In genomic region chrX:13630290-13630900, dm6 we compare ENCODE assay signal across 1 fruit fly cellular context.
TF ChIP-seq lines count a peak whose summit lies in the region.

No protein-coding gene starts in this region.

TF ChIP-seq in whole organism, embryonic, 481 proteins besides CTCF, POLR2A, EP300 and RAD21 (continued from another document):
- no peak for TF ChIP-seq CG7271 (tag; optimal IDR thresholded peaks at IDR 0.05; lab: Kevin White, UChicago)
- no peak for TF ChIP-seq CG9797 (GFP tag; optimal IDR thresholded peaks at IDR 0.05; lab: Kevin White, UChicago)
- TF ChIP-seq fd64A (GFP tag; optimal IDR thresholded peaks at IDR 0.05; lab: Kevin White, UChicago): no peak
- no peak for TF ChIP-seq disco-r (GFP tag; optimal IDR thresholded peaks at IDR 0.05; lab: Kevin White, UChicago)
- TF ChIP-seq sd (tag; optimal IDR thresholded peaks at IDR 0.05; lab: Kevin White, UChicago): no peak
- TF ChIP-seq croc (GFP tag; conservative IDR thresholded peaks at IDR 0.05; lab: Robert Waterston, UW): no peak
- TF ChIP-seq lilli (GFP tag; optimal IDR thresholded peaks at IDR 0.05; lab: Kevin White, UChicago): peak; percentile 20
- no peak for TF ChIP-seq caup (GFP tag; optimal IDR thresholded peaks at IDR 0.05; lab: Kevin White, UChicago; ENCODE audit: severe bottlenecking)
- TF ChIP-seq pfk (GFP tag; optimal IDR thresholded peaks at IDR 0.05; lab: Kevin White, UChicago): no peak
- TF ChIP-seq dysf (GFP tag; IDR thresholded peaks at IDR 0.05; lab: Robert Waterston, UW): 0 out of 3 replicates have a peak, but pooled peaks have one; percentile 30
- TF ChIP-seq jigr1 (GFP tag; IDR thresholded peaks at IDR 0.05; lab: Robert Waterston, UW): no peak
- TF ChIP-seq CG1603 (tag; optimal IDR thresholded peaks at IDR 0.05; lab: Kevin White, UChicago): peak; percentile 45
- TF ChIP-seq grau (tag; optimal IDR thresholded peaks at IDR 0.05; lab: Kevin White, UChicago): peak; percentile 14
- no peak for TF ChIP-seq tgo (GFP tag; IDR thresholded peaks at IDR 0.05; lab: Robert Waterston, UW)
- TF ChIP-seq CG9932 (GFP tag; IDR thresholded peaks at IDR 0.05; lab: Robert Waterston, UW): no peak
- TF ChIP-seq HmgD (GFP tag; optimal IDR thresholded peaks at IDR 0.05; lab: Kevin White, UChicago): no peak
- TF ChIP-seq hkb (optimal IDR thresholded peaks at IDR 0.05; lab: Kevin White, UChicago): no peak
- 0 out of 2 replicates have a peak, but pooled peaks have one; percentile 13 for TF ChIP-seq hkb (GFP tag; IDR thresholded peaks at IDR 0.05; lab: Robert Waterston, UW)
- TF ChIP-seq CG6813 (GFP tag; optimal IDR thresholded peaks at IDR 0.05; lab: Kevin White, UChicago): no peak
- TF ChIP-seq lola (GFP tag; optimal IDR thresholded peaks at IDR 0.05; lab: Kevin White, UChicago): peak in 1 of 3 experiments; percentile 25
- no peak for TF ChIP-seq CG15269 (tag; optimal IDR thresholded peaks at IDR 0.05; lab: Kevin White, UChicago)
- no peak for TF ChIP-seq Gug (GFP tag; IDR thresholded peaks at IDR 0.05; lab: Robert Waterston, UW)
- TF ChIP-seq onecut (GFP tag; IDR thresholded peaks at IDR 0.05; lab: Robert Waterston, UW): no peak
- peak; percentile 17 for TF ChIP-seq CG8089 (GFP tag; optimal IDR thresholded peaks at IDR 0.05; lab: Kevin White, UChicago)
- TF ChIP-seq bsh (GFP tag; optimal IDR thresholded peaks at IDR 0.05; lab: Kevin White, UChicago): peak in 1 of 2 experiments; percentile 67
- no peak for TF ChIP-seq cad (GFP tag; optimal IDR thresholded peaks at IDR 0.05; lab: Kevin White, UChicago)
- peak; percentile 27; the same call in 1 of the 2 replicates for TF ChIP-seq lmd (GFP tag; IDR thresholded peaks at IDR 0.05; lab: Robert Waterston, UW)
- no peak for TF ChIP-seq gt (GFP tag; IDR thresholded peaks at IDR 0.05; lab: Robert Waterston, UW)
- TF ChIP-seq CG9817 (tag; optimal IDR thresholded peaks at IDR 0.05; lab: Kevin White, UChicago): no peak
- TF ChIP-seq ac (GFP tag; optimal IDR thresholded peaks at IDR 0.05; lab: Kevin White, UChicago): no peak
- TF ChIP-seq btn (GFP tag; optimal IDR thresholded peaks at IDR 0.05; lab: Kevin White, UChicago): no peak
- TF ChIP-seq CG3838 (GFP tag; optimal IDR thresholded peaks at IDR 0.05; lab: Kevin White, UChicago): no peak
- TF ChIP-seq oc (tag; optimal IDR thresholded peaks at IDR 0.05; lab: Kevin White, UChicago): no peak
- no peak; the same call in 1 of the 2 replicates for TF ChIP-seq sisA (GFP tag; IDR thresholded peaks at IDR 0.05; lab: Robert Waterston, UW)
- no peak for TF ChIP-seq tna (GFP tag; IDR thresholded peaks at IDR 0.05; lab: Robert Waterston, UW; ENCODE audit: partially characterized antibody)
- peak; percentile 10 for TF ChIP-seq CG17829 (tag; optimal IDR thresholded peaks at IDR 0.05; lab: Kevin White, UChicago)
- TF ChIP-seq CG14050 (GFP tag; IDR thresholded peaks at IDR 0.05; lab: Robert Waterston, UW): no peak
- no peak for TF ChIP-seq klu (GFP tag; IDR thresholded peaks at IDR 0.05; lab: Robert Waterston, UW)
- TF ChIP-seq NC2α (GFP tag; optimal IDR thresholded peaks at IDR 0.05; lab: Kevin White, UChicago): no peak
- no peak for TF ChIP-seq CG31388 (GFP tag; optimal IDR thresholded peaks at IDR 0.05; lab: Kevin White, UChicago)
- no peak for TF ChIP-seq CG14860 (GFP tag; IDR thresholded peaks at IDR 0.05; lab: Robert Waterston, UW; ENCODE audit: partially characterized antibody)
- peak; percentile 3 for TF ChIP-seq CG10462 (GFP tag; optimal IDR thresholded peaks at IDR 0.05; lab: Kevin White, UChicago)
- no peak for TF ChIP-seq CG18476 (GFP tag; optimal IDR thresholded peaks at IDR 0.05; lab: Kevin White, UChicago)
- no peak for TF ChIP-seq CG1647 (GFP tag; optimal IDR thresholded peaks at IDR 0.05; lab: Kevin White, UChicago)
- no peak for TF ChIP-seq mld (GFP tag; IDR thresholded peaks at IDR 0.05; lab: Robert Waterston, UW; ENCODE audit: partially characterized antibody)
- no peak for TF ChIP-seq CG4617 (GFP tag; optimal IDR thresholded peaks at IDR 0.05; lab: Kevin White, UChicago; ENCODE audit: borderline replicate concordance)
- peak; percentile 39 for TF ChIP-seq bab2 (GFP tag; optimal IDR thresholded peaks at IDR 0.05; lab: Kevin White, UChicago)
- TF ChIP-seq BtbVII (GFP tag; optimal IDR thresholded peaks at IDR 0.05; lab: Kevin White, UChicago): no peak
- TF ChIP-seq row (GFP tag; IDR thresholded peaks at IDR 0.05; lab: Robert Waterston, UW): peak; percentile 41; the same call in 1 of the 3 replicates
- TF ChIP-seq Blimp-1 (GFP tag; optimal IDR thresholded peaks at IDR 0.05; lab: Kevin White, UChicago): peak; percentile 63
- TF ChIP-seq sens (GFP tag; lab: Kevin White, UChicago): peak; percentile 71
- TF ChIP-seq repo (GFP tag; optimal IDR thresholded peaks at IDR 0.05; lab: Kevin White, UChicago): no peak
- no peak for TF ChIP-seq fu2 (GFP tag; optimal IDR thresholded peaks at IDR 0.05; lab: Kevin White, UChicago)
- TF ChIP-seq CG7372 (GFP tag; IDR thresholded peaks at IDR 0.05; lab: Robert Waterston, UW): no peak
- TF ChIP-seq CG17328 (GFP tag; IDR thresholded peaks at IDR 0.05; lab: Robert Waterston, UW): 0 out of 2 replicates have a peak, but pooled peaks have one; percentile 7
- TF ChIP-seq CG31365 (tag; optimal IDR thresholded peaks at IDR 0.05; lab: Kevin White, UChicago): no peak
- no peak for TF ChIP-seq CG10321 (GFP tag; IDR thresholded peaks at IDR 0.05; lab: Robert Waterston, UW)
- TF ChIP-seq Oaz (GFP tag; IDR thresholded peaks at IDR 0.05; lab: Robert Waterston, UW): no peak
- no peak for TF ChIP-seq exex (tag; optimal IDR thresholded peaks at IDR 0.05; lab: Kevin White, UChicago)
- TF ChIP-seq en (GFP tag; optimal IDR thresholded peaks at IDR 0.05; lab: Kevin White, UChicago): peak; percentile 27
- TF ChIP-seq Gsc (GFP tag; IDR thresholded peaks at IDR 0.05; lab: Robert Waterston, UW): no peak
- TF ChIP-seq trem (tag; optimal IDR thresholded peaks at IDR 0.05; lab: Kevin White, UChicago): no peak
- TF ChIP-seq Bteb2 (GFP tag; optimal IDR thresholded peaks at IDR 0.05; lab: Kevin White, UChicago): no peak
- TF ChIP-seq CG9609 (GFP tag; optimal IDR thresholded peaks at IDR 0.05; lab: Kevin White, UChicago): peak; percentile 15
- no peak for TF ChIP-seq pb (GFP tag; optimal IDR thresholded peaks at IDR 0.05; lab: Kevin White, UChicago)
- no peak for TF ChIP-seq hb (GFP tag; IDR thresholded peaks at IDR 0.05; lab: Robert Waterston, UW; ENCODE audit: partially characterized antibody)
- no peak for TF ChIP-seq CG10431 (GFP tag; optimal IDR thresholded peaks at IDR 0.05; lab: Kevin White, UChicago)
- no peak for TF ChIP-seq CG12219 (GFP tag; optimal IDR thresholded peaks at IDR 0.05; lab: Kevin White, UChicago)
- no peak for TF ChIP-seq Neu2 (GFP tag; optimal IDR thresholded peaks at IDR 0.05; lab: Kevin White, UChicago; ENCODE audit: borderline replicate concordance)
- TF ChIP-seq Mad (GFP tag; optimal IDR thresholded peaks at IDR 0.05; lab: Kevin White, UChicago): no peak
- peak; percentile 13; the same call in 1 of the 2 replicates for TF ChIP-seq Rfx (GFP tag; IDR thresholded peaks at IDR 0.05; lab: Robert Waterston, UW)
- TF ChIP-seq Six4 (GFP tag; optimal IDR thresholded peaks at IDR 0.05; lab: Kevin White, UChicago): no peak
- TF ChIP-seq Nf-YB (GFP tag; optimal IDR thresholded peaks at IDR 0.05; lab: Kevin White, UChicago): no peak
- no peak for TF ChIP-seq eve (GFP tag; optimal IDR thresholded peaks at IDR 0.05; lab: Kevin White, UChicago)
- peak; percentile 11 for TF ChIP-seq Camta (GFP tag; optimal IDR thresholded peaks at IDR 0.05; lab: Kevin White, UChicago)
- peak; percentile 81 for TF ChIP-seq Med (GFP tag; lab: Kevin White, UChicago)
- TF ChIP-seq chinmo (GFP tag; IDR thresholded peaks at IDR 0.05; lab: Robert Waterston, UW; ENCODE audit: partially characterized antibody): no peak
- TF ChIP-seq CG12744 (GFP tag; optimal IDR thresholded peaks at IDR 0.05; lab: Kevin White, UChicago): no peak
- TF ChIP-seq CG16863 (GFP tag; optimal IDR thresholded peaks at IDR 0.05; lab: Kevin White, UChicago): peak; percentile 36
- TF ChIP-seq CG18599 (GFP tag; optimal IDR thresholded peaks at IDR 0.05; lab: Kevin White, UChicago): no peak
- no peak for TF ChIP-seq CG3995 (GFP tag; optimal IDR thresholded peaks at IDR 0.05; lab: Kevin White, UChicago)
- no peak for TF ChIP-seq Scr (GFP tag; IDR thresholded peaks at IDR 0.05; lab: Robert Waterston, UW; ENCODE audit: partially characterized antibody)
- TF ChIP-seq Nf-YC (tag; optimal IDR thresholded peaks at IDR 0.05; lab: Kevin White, UChicago): no peak
- no peak for TF ChIP-seq CG15479 (GFP tag; optimal IDR thresholded peaks at IDR 0.05; lab: Kevin White, UChicago)
- TF ChIP-seq CG11093 (GFP tag; IDR thresholded peaks at IDR 0.05; lab: Robert Waterston, UW): no peak
- TF ChIP-seq aop (GFP tag; IDR thresholded peaks at IDR 0.05; lab: Robert Waterston, UW): no peak
- TF ChIP-seq tll (GFP tag; optimal IDR thresholded peaks at IDR 0.05; lab: Kevin White, UChicago): no peak
- TF ChIP-seq chm (GFP tag; IDR thresholded peaks at IDR 0.05; lab: Robert Waterston, UW): no peak
- TF ChIP-seq psq (GFP tag; optimal IDR thresholded peaks at IDR 0.05; lab: Kevin White, UChicago): no peak
- TF ChIP-seq CG4404 (GFP tag; IDR thresholded peaks at IDR 0.05; lab: Robert Waterston, UW): no peak
- TF ChIP-seq bigmax (GFP tag; optimal IDR thresholded peaks at IDR 0.05; lab: Kevin White, UChicago): no peak
- no peak for TF ChIP-seq grn (GFP tag; optimal IDR thresholded peaks at IDR 0.05; lab: Kevin White, UChicago)
- TF ChIP-seq ato (GFP tag; IDR thresholded peaks at IDR 0.05; lab: Robert Waterston, UW; ENCODE audit: partially characterized antibody): no peak
- TF ChIP-seq CG6254 (GFP tag; optimal IDR thresholded peaks at IDR 0.05; lab: Kevin White, UChicago): no peak
- TF ChIP-seq CG6791 (GFP tag; IDR thresholded peaks at IDR 0.05; lab: Robert Waterston, UW; ENCODE audit: partially characterized antibody): no peak
- no peak for TF ChIP-seq CG13424 (tag; optimal IDR thresholded peaks at IDR 0.05; lab: Kevin White, UChicago)
- no peak for TF ChIP-seq Dll (GFP tag; IDR thresholded peaks at IDR 0.05; lab: Robert Waterston, UW; ENCODE audit: partially characterized antibody)
- TF ChIP-seq HLH4C (GFP tag; IDR thresholded peaks at IDR 0.05; lab: Robert Waterston, UW; ENCODE audit: partially characterized antibody): no peak
- peak; percentile 24 for TF ChIP-seq crc (GFP tag; optimal IDR thresholded peaks at IDR 0.05; lab: Kevin White, UChicago)
- TF ChIP-seq amos (GFP tag; IDR thresholded peaks at IDR 0.05; lab: Robert Waterston, UW; ENCODE audit: partially characterized antibody): no peak
- TF ChIP-seq z (GFP tag; IDR thresholded peaks at IDR 0.05; lab: Robert Waterston, UW): no peak
- TF ChIP-seq CG11247 (GFP tag; IDR thresholded peaks at IDR 0.05; lab: Robert Waterston, UW): no peak
- no peak for TF ChIP-seq CG15696 (tag; optimal IDR thresholded peaks at IDR 0.05; lab: Kevin White, UChicago)
- peak; percentile 32 for TF ChIP-seq nmo (GFP tag; optimal IDR thresholded peaks at IDR 0.05; lab: Kevin White, UChicago)
- no peak for TF ChIP-seq CG12104 (GFP tag; optimal IDR thresholded peaks at IDR 0.05; lab: Kevin White, UChicago)
- TF ChIP-seq Kr (GFP tag; optimal IDR thresholded peaks at IDR 0.05; lab: Kevin White, UChicago): no peak
- peak; percentile 35 for TF ChIP-seq CG30403 (GFP tag; optimal IDR thresholded peaks at IDR 0.05; lab: Kevin White, UChicago)
- peak; percentile 1 for TF ChIP-seq CG12659 (GFP tag; optimal IDR thresholded peaks at IDR 0.05; lab: Kevin White, UChicago)
- TF ChIP-seq ci (GFP tag; IDR thresholded peaks at IDR 0.05; lab: Robert Waterston, UW): peak; percentile 53; the same call in 1 of the 3 replicates
- TF ChIP-seq Oli (tag; optimal IDR thresholded peaks at IDR 0.05; lab: Kevin White, UChicago): peak; percentile 33
- no peak for TF ChIP-seq zen2 (GFP tag; IDR thresholded peaks at IDR 0.05; lab: Robert Waterston, UW; ENCODE audit: partially characterized antibody)
- no peak for TF ChIP-seq CG32532 (GFP tag; IDR thresholded peaks at IDR 0.05; lab: Robert Waterston, UW)
- TF ChIP-seq shn (GFP tag; optimal IDR thresholded peaks at IDR 0.05; lab: Kevin White, UChicago): no peak
- no peak for TF ChIP-seq Usf (GFP tag; optimal IDR thresholded peaks at IDR 0.05; lab: Kevin White, UChicago)
- no peak for TF ChIP-seq Hr39 (optimal IDR thresholded peaks at IDR 0.05; lab: Kevin White, UChicago)
- no peak for TF ChIP-seq Dip2 (GFP tag; IDR thresholded peaks at IDR 0.05; lab: Robert Waterston, UW)
- TF ChIP-seq CG1792 (GFP tag; optimal IDR thresholded peaks at IDR 0.05; lab: Kevin White, UChicago): no peak
- TF ChIP-seq mirr (GFP tag; optimal IDR thresholded peaks at IDR 0.05; lab: Kevin White, UChicago): no peak
- no peak for TF ChIP-seq BEAF-32 (GFP tag; optimal IDR thresholded peaks at IDR 0.05; lab: Kevin White, UChicago)
- no peak for TF ChIP-seq CG2199 (GFP tag; IDR thresholded peaks at IDR 0.05; lab: Robert Waterston, UW)
- TF ChIP-seq Dad (GFP tag; optimal IDR thresholded peaks at IDR 0.05; lab: Kevin White, UChicago): no peak
- no peak for TF ChIP-seq CG8281 (tag; optimal IDR thresholded peaks at IDR 0.05; lab: Kevin White, UChicago)
- TF ChIP-seq Sin3A (optimal IDR thresholded peaks at IDR 0.05; lab: Kevin White, UChicago): no peak
- TF ChIP-seq CG15073 (GFP tag; optimal IDR thresholded peaks at IDR 0.05; lab: Kevin White, UChicago): no peak
- no peak for TF ChIP-seq trh (GFP tag; optimal IDR thresholded peaks at IDR 0.05; lab: Kevin White, UChicago)
